Worm (Caenorhabditis elegans) whole organism, late embryonic: Measurements from ENCODE around the gene zipt-16.

Experiments used
- C38D4.7 ChIP-seq: fragments of 200-800 bp; sonication (Bioruptor generic); optimal IDR thresholded peaks from 2 replicates; lab custom pipeline; 2018; ENCODE audit warnings: mild to moderate bottlenecking, missing genetic modification characterization, moderate library complexity, missing compliant biosample characterization
- F13H6.1 ChIP-seq: sonication (generic microtip); optimal IDR thresholded peaks from 2 replicates; lab custom pipeline; 2016; ENCODE audit warnings: missing genetic modification characterization, missing compliant biosample characterization
- K02D7.2 ChIP-seq: sonication (generic microtip); optimal IDR thresholded peaks from 2 replicates; lab custom pipeline; 2017; ENCODE audit warnings: mild to moderate bottlenecking, missing genetic modification characterization, missing compliant biosample characterization
- K09A11.1 ChIP-seq: sonication (generic microtip); optimal IDR thresholded peaks from 2 replicates; lab custom pipeline; 2017; ENCODE audit warnings: antibody characterized with exemption, mild to moderate bottlenecking, missing genetic modification characterization, missing compliant biosample characterization; ENCODE audit not compliant: insufficient read depth
- T23F11.4 ChIP-seq: fragments of 200-800 bp; sonication (Bioruptor generic); optimal IDR thresholded peaks from 2 replicates; lab custom pipeline; 2018; ENCODE audit warnings: mild to moderate bottlenecking, missing genetic modification characterization, missing compliant biosample characterization
- Y22D7AL.16 ChIP-seq: sonication (generic microtip); optimal IDR thresholded peaks from 2 replicates; lab custom pipeline; 2016; ENCODE audit warnings: missing genetic modification characterization, missing compliant biosample characterization
- ahr-1 ChIP-seq: sonication (generic microtip); optimal IDR thresholded peaks from 2 replicates; lab custom pipeline; 2016; ENCODE audit warnings: missing genetic modification characterization, missing compliant biosample characterization
- ceh-18 ChIP-seq: sonication (generic microtip); optimal IDR thresholded peaks from 2 replicates; lab custom pipeline; 2016; ENCODE audit warnings: missing genetic modification characterization, missing compliant biosample characterization
- ceh-19 ChIP-seq: fragments of 200-800 bp; sonication (Bioruptor generic); optimal IDR thresholded peaks from 2 replicates; lab custom pipeline; 2018; ENCODE audit warnings: mild to moderate bottlenecking, missing genetic modification characterization, missing compliant biosample characterization
- ceh-22 ChIP-seq: sonication (generic microtip); optimal IDR thresholded peaks from 2 replicates; lab custom pipeline; 2017; ENCODE audit warnings: missing biosample characterization, missing genetic modification characterization
- ceh-24 ChIP-seq: sonication (generic microtip); optimal IDR thresholded peaks from 2 replicates; lab custom pipeline; 2016; ENCODE audit warnings: mild to moderate bottlenecking, missing genetic modification characterization, missing compliant biosample characterization
- ceh-34 ChIP-seq: sonication (generic microtip); optimal IDR thresholded peaks from 2 replicates; lab custom pipeline; 2016; ENCODE audit warnings: mild to moderate bottlenecking, missing genetic modification characterization, missing compliant biosample characterization
- ceh-45 ChIP-seq: fragments of 200-800 bp; sonication (Bioruptor generic); IDR thresholded peaks from 2 replicates; pipeline ENCODE4 v1.3.6; 2022; ENCODE audit warnings: missing genetic modification reagents, missing genetic modification characterization, missing compliant biosample characterization
- ceh-48 ChIP-seq: sonication (generic microtip); optimal IDR thresholded peaks from 2 replicates; lab custom pipeline; 2016; ENCODE audit warnings: missing genetic modification characterization, inconsistent platforms, missing compliant biosample characterization
- dve-1 ChIP-seq: sonication (generic microtip); optimal IDR thresholded peaks from 2 replicates; lab custom pipeline; 2017; ENCODE audit warnings: antibody characterized with exemption, mild to moderate bottlenecking, missing genetic modification characterization, missing compliant biosample characterization
- elt-2 ChIP-seq: sonication (generic microtip); optimal IDR thresholded peaks from 2 replicates; lab custom pipeline; 2016; ENCODE audit warnings: missing genetic modification reagents, missing genetic modification characterization, missing compliant biosample characterization
- ets-4 ChIP-seq: sonication (generic microtip); optimal IDR thresholded peaks from 2 replicates; lab custom pipeline; 2016; ENCODE audit warnings: missing genetic modification characterization, missing compliant biosample characterization
- eyg-1 ChIP-seq: sonication (generic microtip); optimal IDR thresholded peaks from 2 replicates; lab custom pipeline; 2016; ENCODE audit warnings: missing genotype, missing genetic modification characterization, missing compliant biosample characterization
- fax-1 ChIP-seq: sonication (generic microtip); optimal IDR thresholded peaks from 2 replicates; lab custom pipeline; 2016; ENCODE audit warnings: missing genotype, missing genetic modification characterization, missing compliant biosample characterization
- gmeb-2 ChIP-seq: sonication (generic microtip); optimal IDR thresholded peaks from 2 replicates; lab custom pipeline; 2016; ENCODE audit warnings: missing genetic modification characterization, inconsistent platforms, missing compliant biosample characterization
- hlh-13 ChIP-seq: fragments of 200-800 bp; sonication (Bioruptor generic); optimal IDR thresholded peaks from 2 replicates; lab custom pipeline; 2018; ENCODE audit warnings: mild to moderate bottlenecking, missing genetic modification characterization, missing compliant biosample characterization
- hlh-30 ChIP-seq: sonication (generic microtip); optimal IDR thresholded peaks from 2 replicates; lab custom pipeline; 2017; ENCODE audit warnings: antibody characterized with exemption, missing genetic modification characterization, missing compliant biosample characterization; ENCODE audit not compliant: insufficient read depth
- hlh-6 ChIP-seq: sonication (generic microtip); optimal IDR thresholded peaks from 2 replicates; lab custom pipeline; 2016; ENCODE audit warnings: missing genotype, missing genetic modification characterization, missing compliant biosample characterization
- hlh-8 ChIP-seq: sonication (generic microtip); optimal IDR thresholded peaks from 2 replicates; lab custom pipeline; 2016; ENCODE audit warnings: missing genotype, missing genetic modification characterization, missing compliant biosample characterization
- lim-6 ChIP-seq: sonication (generic microtip); optimal IDR thresholded peaks from 2 replicates; lab custom pipeline; 2016; ENCODE audit warnings: missing genetic modification characterization, missing compliant biosample characterization
- lin-11 ChIP-seq: fragments of 200-800 bp; sonication (Bioruptor generic); optimal IDR thresholded peaks from 2 replicates; lab custom pipeline; 2018; ENCODE audit warnings: mild to moderate bottlenecking, missing genetic modification characterization, missing compliant biosample characterization
- mec-3 ChIP-seq: sonication (generic microtip); optimal IDR thresholded peaks from 2 replicates; lab custom pipeline; 2016; ENCODE audit warnings: borderline replicate concordance, missing genetic modification characterization, missing compliant biosample characterization
- nhr-11 ChIP-seq: fragments of 150-350 bp; optimal IDR thresholded peaks from 2 replicates; lab custom pipeline; 2014; ENCODE audit warnings: missing biosample characterization, missing genetic modification characterization
- pha-2 ChIP-seq: sonication (generic microtip); optimal IDR thresholded peaks from 2 replicates; lab custom pipeline; 2017; ENCODE audit warnings: mild to moderate bottlenecking, missing genetic modification characterization, missing compliant biosample characterization
- pros-1 ChIP-seq: fragments of 150-350 bp; optimal IDR thresholded peaks from 2 replicates; lab custom pipeline; 2014; ENCODE audit warnings: missing biosample characterization, missing genetic modification reagents, missing genetic modification characterization
- rnt-1 ChIP-seq: sonication (generic microtip); optimal IDR thresholded peaks from 2 replicates; lab custom pipeline; 2016; ENCODE audit warnings: missing genetic modification characterization, missing compliant biosample characterization
- sdc-2 ChIP-seq: sonication (generic microtip); optimal IDR thresholded peaks from 2 replicates; lab custom pipeline; 2016; ENCODE audit warnings: missing genotype, missing genetic modification characterization, missing compliant biosample characterization
- sox-2 ChIP-seq: fragments of 200-800 bp; sonication (Bioruptor generic); IDR thresholded peaks from 2 replicates; pipeline ENCODE4 v1.3.6; 2022; ENCODE audit warnings: missing genetic modification reagents, missing genetic modification characterization, missing compliant biosample characterization
- tbx-2 ChIP-seq: sonication (generic microtip); optimal IDR thresholded peaks from 2 replicates; lab custom pipeline; 2016; ENCODE audit warnings: missing genetic modification characterization, missing compliant biosample characterization
- unc-3 ChIP-seq, 2 experiments: fragments of 200-800 bp in 1 of 2; sonication (Bioruptor generic) in 1 of 2; sonication (generic microtip) in 1 of 2; conservative IDR thresholded peaks in 1 of 2; optimal IDR thresholded peaks in 1 of 2; 2 replicates each; pipeline versions ENCODE4 v1.3.6 to Lab custom; 2016 to 2022; ENCODE audit warnings: missing compliant biosample characterization in 2 of 2, missing genetic modification characterization in 2 of 2, missing genetic modification reagents in 1 of 2
- unc-42 ChIP-seq: sonication (generic microtip); optimal IDR thresholded peaks from 2 replicates; lab custom pipeline; 2016; ENCODE audit warnings: missing genotype, missing genetic modification characterization, missing compliant biosample characterization
- zip-5 ChIP-seq: sonication (generic microtip); optimal IDR thresholded peaks from 2 replicates; lab custom pipeline; 2016; ENCODE audit warnings: missing genetic modification characterization, missing compliant biosample characterization

zipt-16 gene

ce11 chrV:11496283-11496682, 33.5 kb downstream of the zipt-16 start, which contains the start of gene htrl-1:
Gene htrl-1, minus strand, starts transcription at chrV:11496383.
- no peak for TF ChIP-seq ceh-19 (GFP tag; lab: Kevin White, UChicago)
- no peak for TF ChIP-seq sox-2 (GFP tag; lab: Robert Waterston, UW)
- no peak for TF ChIP-seq ceh-45
- TF ChIP-seq ceh-22 (tag; lab: Kevin White, UChicago), result no peak
- no peak for TF ChIP-seq unc-42
- TF ChIP-seq pha-2 (tag; lab: Kevin White, UChicago), result no peak
- no peak for TF ChIP-seq unc-3 (GFP tag; conservative IDR thresholded peaks at IDR 0.05; lab: Robert Waterston, UW)
- no peak for TF ChIP-seq unc-3 (tag; optimal IDR thresholded peaks at IDR 0.05; lab: Kevin White, UChicago)
- TF ChIP-seq K09A11.1 (tag; lab: Kevin White, UChicago), result no peak

DNA sequence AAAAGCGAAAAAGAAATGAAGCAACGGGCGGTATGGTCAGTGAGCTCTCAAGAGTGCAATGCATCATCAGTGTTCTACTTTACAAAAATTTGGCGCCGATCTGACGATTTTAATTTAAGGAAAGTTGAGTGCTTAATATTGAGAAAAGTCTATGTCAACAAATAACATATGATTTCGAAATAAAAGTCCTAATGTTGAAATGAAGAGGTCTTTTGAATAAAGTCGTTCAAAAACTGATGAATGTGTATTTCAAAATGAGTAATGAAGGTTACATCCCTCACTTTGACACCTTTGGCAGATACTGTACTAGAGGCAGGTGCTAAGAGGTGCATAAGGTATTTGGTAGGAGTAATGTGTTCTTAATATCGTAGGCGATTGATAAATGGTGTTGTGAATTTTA, 34.7 kb downstream of the zipt-16 start:
- TF ChIP-seq hlh-13 (GFP tag; lab: Kevin White, UChicago) (no peak), fax-1 (no peak), hlh-30 (tag; lab: Kevin White, UChicago) (no peak), unc-42 (no peak)

- TF ChIP-seq elt-2 (tag; lab: Kevin White, UChicago) (no peak), zip-5 (no peak), ceh-24 (tag; lab: Kevin White, UChicago) (no peak), ceh-48 (tag; lab: Kevin White, UChicago) (no peak), T23F11.4 (no peak), Y22D7AL.16 (tag; lab: Kevin White, UChicago) (no peak), ceh-22 (tag; lab: Kevin White, UChicago) (no peak), hlh-30 (tag; lab: Kevin White, UChicago) (no peak), tbx-2 (tag; lab: Kevin White, UChicago) (no peak), hlh-6 (no peak), eyg-1 (tag; lab: Kevin White, UChicago) (no peak), lin-11 (tag; lab: Kevin White, UChicago) (no peak), gmeb-2 (tag; lab: Kevin White, UChicago) (no peak), ceh-34 (tag; lab: Kevin White, UChicago) (no peak), C38D4.7 (no peak), rnt-1 (tag; lab: Kevin White, UChicago) (no peak), hlh-8 (tag; lab: Kevin White, UChicago) (no peak), lim-6 (no peak)
- TF ChIP-seq, all 69 proteins: peak for 0
These were observed 37.0 kb downstream of the zipt-16 start for ce11 chrV:11499786-11500185.

ce11 chrV:11500980-11501379, 38.2 kb downstream of the zipt-16 start:
- TF ChIP-seq K09A11.1 (tag; lab: Kevin White, UChicago), result no peak
- no peak for TF ChIP-seq sox-2 (GFP tag; lab: Robert Waterston, UW)
- no peak for TF ChIP-seq pros-1 (tag; lab: Kevin White, UChicago)
- no peak for TF ChIP-seq sdc-2
- TF ChIP-seq T23F11.4, result no peak
- no peak for TF ChIP-seq ceh-45
- TF ChIP-seq ceh-18 (tag; lab: Kevin White, UChicago), result no peak
- TF ChIP-seq K02D7.2 (tag; lab: Kevin White, UChicago), result no peak
- no peak for TF ChIP-seq Y22D7AL.16 (tag; lab: Kevin White, UChicago)
- TF ChIP-seq dve-1, result no peak
- no peak for TF ChIP-seq eyg-1 (tag; lab: Kevin White, UChicago)
- TF ChIP-seq ets-4 (tag; lab: Kevin White, UChicago), result no peak
- no peak for TF ChIP-seq ahr-1 (tag; lab: Kevin White, UChicago)
- TF ChIP-seq nhr-11, result no peak
- TF ChIP-seq mec-3 (tag; lab: Kevin White, UChicago), result no peak
- no peak for TF ChIP-seq F13H6.1 (tag; lab: Kevin White, UChicago)
